Worm (Caenorhabditis elegans): ENCODE data around the gene col-76.

DNA sequence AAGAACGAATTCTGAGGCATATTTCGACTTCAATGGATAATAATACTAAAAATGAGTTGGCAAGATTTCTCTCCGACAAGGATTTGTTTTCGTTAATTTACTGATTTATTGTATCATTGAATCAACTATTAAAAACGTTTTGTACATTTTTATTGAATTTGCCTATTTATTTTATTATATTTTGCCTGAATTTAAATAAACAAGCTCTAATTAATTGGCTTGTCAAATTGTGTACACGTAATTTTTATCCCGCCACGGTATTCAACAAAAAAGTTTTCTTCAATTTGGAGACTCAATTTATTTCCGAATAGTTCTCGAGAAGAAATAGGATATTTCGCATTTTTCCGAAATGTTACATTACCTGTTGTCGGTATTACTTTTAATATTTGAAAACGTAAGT is 28.4 kb downstream of the col-76 start, which contains the start of gene M110.7:
- TF ChIP-seq aly-2 (tag; optimal IDR thresholded peaks at IDR 0.05), result no peak
- TF ChIP-seq ztf-4 (tag; optimal IDR thresholded peaks at IDR 0.05), result no peak
- no peak for TF ChIP-seq skn-1 (tag; optimal IDR thresholded peaks at IDR 0.05)
- no peak for TF ChIP-seq fkh-10 (GFP tag; optimal IDR thresholded peaks at IDR 0.05)
- TF ChIP-seq ama-1 (optimal IDR thresholded peaks at IDR 0.05), result no peak
- TF ChIP-seq ceh-16 (tag; optimal IDR thresholded peaks at IDR 0.05), result no peak
- TF ChIP-seq elt-1 (tag; optimal IDR thresholded peaks at IDR 0.05), result no peak
- TF ChIP-seq daf-12 (tag; optimal IDR thresholded peaks at IDR 0.05), result no peak
- no peak for TF ChIP-seq ceh-28 (tag; optimal IDR thresholded peaks at IDR 0.05)
- TF ChIP-seq nhr-28 (tag; optimal IDR thresholded peaks at IDR 0.05), result no peak

Data from whole organism, L3 larva.